Fruit fly (Drosophila melanogaster) whole organism, embryonic: ENCODE data around the gene fz4.

Experiments used
- Ada2b ChIP-seq: fragments of 200-800 bp; sonication (Bioruptor generic); IDR thresholded peaks from 2 replicates; pipeline ENCODE4 v1.3.6; 2022; ENCODE audit warnings: missing biosample characterization, missing genetic modification characterization
- Atf-2 ChIP-seq: fragments of 200-800 bp; sonication (Bioruptor generic); optimal IDR thresholded peaks from 2 replicates; lab custom pipeline; 2016; ENCODE audit warnings: missing biosample characterization, missing genetic modification characterization
- Atf3 ChIP-seq: fragments of 200-800 bp; sonication (Bioruptor generic); optimal IDR thresholded peaks from 3 replicates; lab custom pipeline; 2016; ENCODE audit warnings: missing biosample characterization, missing genetic modification characterization
- C15 ChIP-seq: fragments of 200-800 bp; sonication (Bioruptor generic); IDR thresholded peaks from 3 replicates; pipeline ENCODE4 v1.3.6; 2022; ENCODE audit warnings: missing biosample characterization, missing genetic modification characterization
- CG10147 ChIP-seq: fragments of 200-800 bp; sonication (Bioruptor generic); optimal IDR thresholded peaks from 2 replicates; lab custom pipeline; 2019; ENCODE audit warnings: missing biosample characterization, mild to moderate bottlenecking, missing genetic modification characterization, moderate library complexity
- CG10462 ChIP-seq: fragments of 200-800 bp; sonication (Bioruptor generic); optimal IDR thresholded peaks from 2 replicates; lab custom pipeline; 2016; ENCODE audit warnings: missing biosample characterization, missing genetic modification characterization
- CG10979 ChIP-seq: fragments of 200-800 bp; sonication (Bioruptor generic); optimal IDR thresholded peaks from 2 replicates; lab custom pipeline; 2018; ENCODE audit warnings: missing biosample characterization, mild to moderate bottlenecking, missing genetic modification characterization, moderate library complexity
- CG11504 ChIP-seq: fragments of 200-800 bp; sonication (Bioruptor generic); optimal IDR thresholded peaks from 3 replicates; lab custom pipeline; 2019; ENCODE audit warnings: missing biosample characterization, mild to moderate bottlenecking, missing genetic modification characterization, moderate library complexity
- CG12155 ChIP-seq: fragments of 200-800 bp; sonication (Bioruptor generic); optimal IDR thresholded peaks from 3 replicates; lab custom pipeline; 2016; ENCODE audit warnings: missing biosample characterization, missing genetic modification characterization
- CG12236 ChIP-seq: fragments of 200-800 bp; sonication (Bioruptor generic); optimal IDR thresholded peaks from 2 replicates; lab custom pipeline; 2016; ENCODE audit warnings: missing biosample characterization, missing genetic modification characterization
- CG13424 ChIP-seq: fragments of 200-800 bp; sonication (Bioruptor generic); optimal IDR thresholded peaks from 2 replicates; lab custom pipeline; 2019; ENCODE audit warnings: missing biosample characterization, mild to moderate bottlenecking, missing genetic modification characterization, moderate library complexity
- CG13775 ChIP-seq: fragments of 200-800 bp; sonication (Bioruptor generic); optimal IDR thresholded peaks from 3 replicates; lab custom pipeline; 2017; ENCODE audit warnings: missing biosample characterization, mild to moderate bottlenecking, missing genetic modification characterization
- CG13894 ChIP-seq: fragments of 200-800 bp; sonication (Bioruptor generic); optimal IDR thresholded peaks from 3 replicates; lab custom pipeline; 2018; ENCODE audit warnings: missing biosample characterization, mild to moderate bottlenecking, missing genetic modification characterization, moderate library complexity
- CG16813 ChIP-seq: fragments of 200-800 bp; sonication (Bioruptor generic); IDR thresholded peaks from 3 replicates; pipeline ENCODE4 v1.3.6; 2022; ENCODE audit warnings: missing biosample characterization, missing genetic modification characterization; ENCODE audit not compliant: partially characterized antibody
- CG17612 ChIP-seq: fragments of 200-800 bp; sonication (Bioruptor generic); IDR thresholded peaks from 2 replicates; pipeline ENCODE4 v1.3.6; 2022; ENCODE audit warnings: missing biosample characterization, missing genetic modification characterization
- CG2120 ChIP-seq: fragments of 200-800 bp; sonication (Bioruptor generic); optimal IDR thresholded peaks from 3 replicates; lab custom pipeline; 2016; ENCODE audit warnings: missing biosample characterization, missing genetic modification characterization
- CG3281 ChIP-seq: fragments of 200-800 bp; sonication (Bioruptor generic); optimal IDR thresholded peaks from 3 replicates; lab custom pipeline; 2017; ENCODE audit warnings: missing biosample characterization, mild to moderate bottlenecking, missing genetic modification characterization
- CG6791 ChIP-seq: fragments of 200-800 bp; sonication (Bioruptor generic); IDR thresholded peaks from 3 replicates; pipeline ENCODE4 v1.3.6; 2022; ENCODE audit warnings: missing biosample characterization, missing genetic modification characterization; ENCODE audit not compliant: partially characterized antibody
- CG7357 ChIP-seq: fragments of 200-800 bp; sonication (Bioruptor generic); IDR thresholded peaks from 3 replicates; pipeline ENCODE4 v1.3.6; 2022; ENCODE audit warnings: missing biosample characterization, missing genetic modification characterization
- CG8281 ChIP-seq: fragments of 200-800 bp; sonication (Bioruptor generic); optimal IDR thresholded peaks from 2 replicates; lab custom pipeline; 2018; ENCODE audit warnings: missing biosample characterization, mild to moderate bottlenecking, missing genetic modification characterization, moderate library complexity
- CG9437 ChIP-seq: fragments of 200-800 bp; sonication (Bioruptor generic); optimal IDR thresholded peaks from 2 replicates; lab custom pipeline; 2018; ENCODE audit warnings: missing biosample characterization, mild to moderate bottlenecking, missing genetic modification characterization
- CG9609 ChIP-seq: fragments of 200-800 bp; sonication (Bioruptor generic); optimal IDR thresholded peaks from 3 replicates; lab custom pipeline; 2016; ENCODE audit warnings: missing biosample characterization, missing genetic modification characterization
- CG9797 ChIP-seq: fragments of 200-800 bp; sonication (Bioruptor generic); optimal IDR thresholded peaks from 3 replicates; lab custom pipeline; 2018; ENCODE audit warnings: missing biosample characterization, mild to moderate bottlenecking, missing genetic modification characterization
- D19A ChIP-seq: fragments of 200-800 bp; optimal IDR thresholded peaks from 3 replicates; lab custom pipeline; 2019; ENCODE audit warnings: missing biosample characterization, mild to moderate bottlenecking, missing genetic modification characterization, moderate library complexity
- Dek ChIP-seq: fragments of 200-800 bp; sonication (Bioruptor generic); optimal IDR thresholded peaks from 3 replicates; lab custom pipeline; 2019; ENCODE audit warnings: missing biosample characterization, mild to moderate bottlenecking, missing genetic modification characterization, moderate library complexity
- Dp ChIP-seq: fragments of 200-800 bp; sonication (Bioruptor generic); optimal IDR thresholded peaks from 2 replicates; lab custom pipeline; 2018; ENCODE audit warnings: missing biosample characterization, mild to moderate bottlenecking, missing genetic modification characterization, moderate library complexity
- GATAe ChIP-seq: fragments of 200-800 bp; sonication (Bioruptor generic); conservative IDR thresholded peaks from 2 replicates; pipeline ENCODE4 v1.3.6; 2022; ENCODE audit warnings: missing biosample characterization, missing genetic modification characterization
- HmgZ ChIP-seq: fragments of 200-800 bp; sonication (Bioruptor generic); optimal IDR thresholded peaks from 2 replicates; lab custom pipeline; 2018; ENCODE audit warnings: missing biosample characterization, mild to moderate bottlenecking, missing genetic modification characterization
- Hr3 ChIP-seq: fragments of 200-800 bp; sonication (Bioruptor generic); optimal IDR thresholded peaks from 3 replicates; lab custom pipeline; 2016; ENCODE audit warnings: missing biosample characterization, missing genetic modification characterization
- NK7.1 ChIP-seq: fragments of 200-800 bp; sonication (Bioruptor generic); optimal IDR thresholded peaks from 3 replicates; lab custom pipeline; 2016; ENCODE audit warnings: missing biosample characterization, missing genetic modification characterization
- Oli ChIP-seq: fragments of 200-800 bp; sonication (Bioruptor generic); optimal IDR thresholded peaks from 2 replicates; lab custom pipeline; 2018; ENCODE audit warnings: missing biosample characterization, mild to moderate bottlenecking, missing genetic modification characterization, moderate library complexity
- Sry-δ ChIP-seq: fragments of 200-800 bp; sonication (Bioruptor generic); optimal IDR thresholded peaks from 2 replicates; lab custom pipeline; 2016; ENCODE audit warnings: missing biosample characterization, missing genetic modification characterization
- Ssrp ChIP-seq: fragments of 200-800 bp; sonication (Bioruptor generic); optimal IDR thresholded peaks from 2 replicates; lab custom pipeline; 2018; ENCODE audit warnings: missing biosample characterization, mild to moderate bottlenecking, missing genetic modification characterization, moderate library complexity
- ac ChIP-seq: fragments of 200-800 bp; sonication (Bioruptor generic); optimal IDR thresholded peaks from 3 replicates; lab custom pipeline; 2017; ENCODE audit warnings: missing biosample characterization, mild to moderate bottlenecking, missing genetic modification characterization
- crc ChIP-seq: fragments of 200-800 bp; sonication (Bioruptor generic); optimal IDR thresholded peaks from 2 replicates; lab custom pipeline; 2016; ENCODE audit warnings: missing biosample characterization, missing genetic modification characterization
- dmrt11E ChIP-seq: fragments of 200-800 bp; sonication (Bioruptor generic); optimal IDR thresholded peaks from 3 replicates; lab custom pipeline; 2018; ENCODE audit warnings: missing biosample characterization, mild to moderate bottlenecking, missing genetic modification characterization, moderate library complexity
- gcm ChIP-seq: fragments of 200-800 bp; sonication (Bioruptor generic); optimal IDR thresholded peaks from 2 replicates; lab custom pipeline; 2019; ENCODE audit warnings: missing biosample characterization, mild to moderate bottlenecking, missing genetic modification characterization, moderate library complexity
- gsb-n ChIP-seq: fragments of 200-800 bp; sonication (Bioruptor generic); optimal IDR thresholded peaks from 3 replicates; lab custom pipeline; 2018; ENCODE audit warnings: missing biosample characterization, mild to moderate bottlenecking, missing genetic modification characterization
- ind ChIP-seq: fragments of 200-800 bp; sonication (Bioruptor generic); optimal IDR thresholded peaks from 3 replicates; lab custom pipeline; 2016; ENCODE audit warnings: missing biosample characterization, missing genetic modification characterization
- kay ChIP-seq: fragments of 200-800 bp; sonication (Bioruptor generic); optimal IDR thresholded peaks from 2 replicates; lab custom pipeline; 2016; ENCODE audit warnings: missing biosample characterization, missing genetic modification characterization
- nmo ChIP-seq: fragments of 200-800 bp; sonication (Bioruptor generic); optimal IDR thresholded peaks from 2 replicates; lab custom pipeline; 2018; ENCODE audit warnings: missing biosample characterization, mild to moderate bottlenecking, missing genetic modification characterization, moderate library complexity
- nom ChIP-seq: fragments of 200-800 bp; sonication (Bioruptor generic); optimal IDR thresholded peaks from 2 replicates; lab custom pipeline; 2017; ENCODE audit warnings: missing biosample characterization, missing genetic modification characterization, mild to moderate bottlenecking, moderate library complexity, missing genetic modification reagents
- pb ChIP-seq: fragments of 200-800 bp; sonication (Bioruptor generic); optimal IDR thresholded peaks from 3 replicates; lab custom pipeline; 2016; ENCODE audit warnings: missing biosample characterization, missing genetic modification characterization
- psq ChIP-seq: fragments of 200-800 bp; sonication (Bioruptor generic); optimal IDR thresholded peaks from 2 replicates; lab custom pipeline; 2017; ENCODE audit warnings: missing biosample characterization, missing genetic modification characterization
- salm ChIP-seq: fragments of 200-800 bp; sonication (Bioruptor generic); optimal IDR thresholded peaks from 2 replicates; lab custom pipeline; 2018; ENCODE audit warnings: missing biosample characterization, mild to moderate bottlenecking, missing genetic modification characterization
- schlank ChIP-seq: fragments of 200-800 bp; sonication (Bioruptor generic); optimal IDR thresholded peaks from 2 replicates; lab custom pipeline; 2018; ENCODE audit warnings: missing biosample characterization, mild to moderate bottlenecking, missing genetic modification characterization
- ssp ChIP-seq: fragments of 200-800 bp; sonication (Bioruptor generic); IDR thresholded peaks from 2 replicates; pipeline ENCODE4 v1.3.6; 2022; ENCODE audit warnings: missing biosample characterization, missing genetic modification characterization
- tap ChIP-seq: fragments of 200-800 bp; optimal IDR thresholded peaks from 3 replicates; lab custom pipeline; 2019; ENCODE audit warnings: missing biosample characterization, mild to moderate bottlenecking, missing genetic modification characterization, moderate library complexity
- trem ChIP-seq: fragments of 200-800 bp; optimal IDR thresholded peaks from 3 replicates; lab custom pipeline; 2019; ENCODE audit warnings: missing biosample characterization, mild to moderate bottlenecking, missing genetic modification characterization, moderate library complexity
- unc-4 ChIP-seq: fragments of 200-800 bp; sonication (Bioruptor generic); IDR thresholded peaks from 2 replicates; pipeline ENCODE4 v1.3.6; 2022; ENCODE audit warnings: missing biosample characterization, missing genetic modification characterization; ENCODE audit not compliant: partially characterized antibody
- zen2 ChIP-seq: fragments of 200-800 bp; sonication (Bioruptor generic); IDR thresholded peaks from 3 replicates; pipeline ENCODE4 v1.3.6; 2022; ENCODE audit warnings: missing biosample characterization, missing genetic modification characterization; ENCODE audit not compliant: partially characterized antibody

fz4 gene

DNA sequence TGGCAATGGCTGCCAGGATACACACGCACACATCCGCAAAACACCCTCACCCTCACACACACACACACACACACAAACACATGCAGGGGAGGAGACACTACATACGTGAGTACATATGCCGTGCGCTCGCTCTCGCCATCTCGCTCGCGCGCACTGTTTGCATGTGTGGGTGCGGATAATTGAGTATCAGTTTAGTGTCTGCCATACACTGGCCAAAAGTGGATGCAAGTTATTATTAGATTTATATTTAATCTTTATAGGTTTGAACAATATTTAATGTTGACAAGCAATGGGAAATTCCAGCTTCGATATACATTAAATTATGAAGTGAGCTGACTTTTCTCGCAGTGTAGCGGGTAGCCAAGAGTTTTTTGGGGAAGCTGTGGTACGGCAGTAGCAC lies 7.6 kb upstream of the fz4 start (continued):
- TF ChIP-seq CG17612 (GFP tag; lab: Robert Waterston, UW) = no peak
- no peak for TF ChIP-seq crc
- TF ChIP-seq tap (tag; lab: Kevin White, UChicago) = peak; percentile 52
- TF ChIP-seq dmrt11E (tag; lab: Kevin White, UChicago) = peak; percentile 77
- TF ChIP-seq unc-4 (GFP tag; lab: Robert Waterston, UW) = no peak
- TF ChIP-seq Ssrp (tag; lab: Kevin White, UChicago) = peak; percentile 57
- peak; percentile 23 for TF ChIP-seq schlank (tag; lab: Kevin White, UChicago)
- TF ChIP-seq nom = no peak
- no peak for TF ChIP-seq NK7.1 (GFP tag; lab: Kevin White, UChicago)
- TF ChIP-seq ssp (GFP tag; lab: Robert Waterston, UW) = no peak; the same call in 1 of the 2 replicates
- no peak for TF ChIP-seq zen2
- no peak for TF ChIP-seq CG9609 (GFP tag; lab: Kevin White, UChicago)
- no peak for TF ChIP-seq CG16813 (GFP tag; lab: Robert Waterston, UW)
- peak; percentile 64 for TF ChIP-seq Dek
- peak; percentile 59 for TF ChIP-seq nmo (GFP tag; lab: Kevin White, UChicago)
- no peak for TF ChIP-seq CG12236 (GFP tag; lab: Kevin White, UChicago)
- TF ChIP-seq Ada2b = peak; percentile 68
- no peak for TF ChIP-seq Atf-2 (GFP tag; lab: Kevin White, UChicago)
- no peak for TF ChIP-seq psq (GFP tag; lab: Kevin White, UChicago)
- TF ChIP-seq gsb-n (tag; lab: Kevin White, UChicago) = peak; percentile 64
- TF ChIP-seq Sry-δ = no peak
- TF ChIP-seq CG7357 (GFP tag; lab: Robert Waterston, UW) = peak; percentile 48; the same call in 1 of the 3 replicates
- peak; percentile 60 for TF ChIP-seq CG10147 (GFP tag; lab: Kevin White, UChicago)
- TF ChIP-seq CG12155 (GFP tag; lab: Kevin White, UChicago) = peak; percentile 29
- TF ChIP-seq CG11504 = peak; percentile 73
- TF ChIP-seq CG9437 (GFP tag; lab: Kevin White, UChicago) = peak; percentile 28
- no peak for TF ChIP-seq Dp (GFP tag; lab: Kevin White, UChicago)
- TF ChIP-seq CG13775 (GFP tag; lab: Kevin White, UChicago) = peak; percentile 75
- peak; percentile 69 for TF ChIP-seq ac
- TF ChIP-seq CG13424 (tag; lab: Kevin White, UChicago) = peak; percentile 75
- TF ChIP-seq C15 = no peak
- TF ChIP-seq salm (tag; lab: Kevin White, UChicago) = no peak
- TF ChIP-seq HmgZ = peak; percentile 56
- no peak for TF ChIP-seq kay (GFP tag; lab: Kevin White, UChicago)
- TF ChIP-seq CG9797 = no peak
- no peak for TF ChIP-seq pb (GFP tag; lab: Kevin White, UChicago)
- peak; percentile 64 for TF ChIP-seq D19A (tag; lab: Kevin White, UChicago)
- TF ChIP-seq Hr3 (GFP tag; lab: Kevin White, UChicago) = peak; percentile 24
- peak; percentile 20 for TF ChIP-seq CG8281 (tag; lab: Kevin White, UChicago)
- TF ChIP-seq CG10462 (GFP tag; lab: Kevin White, UChicago) = no peak
- peak; percentile 61 for TF ChIP-seq CG2120 (GFP tag; lab: Kevin White, UChicago)
- TF ChIP-seq Oli (tag; lab: Kevin White, UChicago) = peak; percentile 65
- TF ChIP-seq CG6791 = no peak
- peak; percentile 55 for TF ChIP-seq trem (tag; lab: Kevin White, UChicago)
- peak; percentile 42 for TF ChIP-seq CG13894 (tag; lab: Kevin White, UChicago)
- TF ChIP-seq gcm (GFP tag; lab: Kevin White, UChicago) = peak; percentile 54
- TF ChIP-seq CG3281 (GFP tag; lab: Kevin White, UChicago) = peak; percentile 64
- TF ChIP-seq Atf3 = no peak
- TF ChIP-seq ind (GFP tag; lab: Kevin White, UChicago) = peak; percentile 41
- TF ChIP-seq CG10979 (tag; lab: Kevin White, UChicago) = peak; percentile 79
- no peak for TF ChIP-seq GATAe
